Worm (Caenorhabditis elegans) whole organism, young adult: ENCODE results near the gene folr-1.

Experiments used
- B0336.3 ChIP-seq: fragments of 200-800 bp; sonication (Bioruptor generic); IDR thresholded peaks from 2 replicates; pipeline ENCODE4 v1.3.6; 2022; ENCODE audit warnings: missing genetic modification characterization, missing compliant biosample characterization
- F10E7.11 ChIP-seq: sonication (generic microtip); optimal IDR thresholded peaks from 2 replicates; lab custom pipeline; 2017; ENCODE audit warnings: mild to moderate bottlenecking, missing genetic modification characterization, moderate library complexity, missing compliant biosample characterization
- F22D6.2 ChIP-seq: sonication (generic microtip); optimal IDR thresholded peaks from 2 replicates; lab custom pipeline; 2016; ENCODE audit warnings: mild to moderate bottlenecking, missing genetic modification characterization, missing compliant biosample characterization
- F23B12.7 ChIP-seq: sonication (generic microtip); optimal IDR thresholded peaks from 2 replicates; lab custom pipeline; 2017; ENCODE audit warnings: missing genetic modification characterization, mild to moderate bottlenecking, missing compliant biosample characterization, antibody characterized with exemption, moderate library complexity; ENCODE audit not compliant: insufficient read depth
- F37B4.10 ChIP-seq: fragments of 200-800 bp; sonication (Bioruptor generic); IDR thresholded peaks from 2 replicates; pipeline ENCODE4 v1.3.6; 2022; ENCODE audit warnings: missing genetic modification characterization, missing compliant biosample characterization
- F49E8.2 ChIP-seq: sonication (generic microtip); optimal IDR thresholded peaks from 3 replicates; lab custom pipeline; 2017; ENCODE audit warnings: missing genetic modification characterization, mild to moderate bottlenecking, missing compliant biosample characterization, antibody characterized with exemption, moderate library complexity; ENCODE audit not compliant: insufficient read depth
- F52B5.7 ChIP-seq: sonication (generic microtip); optimal IDR thresholded peaks from 2 replicates; lab custom pipeline; 2016; ENCODE audit warnings: mild to moderate bottlenecking, missing genetic modification characterization, missing compliant biosample characterization
- ama-1 ChIP-seq, 3 experiments: fragments of 150-350 bp in 1 of 3; sonication (generic microtip) in 2 of 3; optimal IDR thresholded peaks; 2 replicates each; lab custom pipeline; 2014 to 2018; ENCODE audit warnings: missing biosample characterization in 2 of 3, missing genetic modification characterization in 2 of 3, missing genetic modification reagents in 2 of 3
- athp-1 ChIP-seq: sonication (generic microtip); optimal IDR thresholded peaks from 2 replicates; lab custom pipeline; 2017; ENCODE audit warnings: mild to moderate bottlenecking, missing genetic modification characterization, missing compliant biosample characterization
- attf-5 ChIP-seq: fragments of 200-800 bp; sonication (Bioruptor generic); optimal IDR thresholded peaks from 2 replicates; lab custom pipeline; 2018; ENCODE audit warnings: mild to moderate bottlenecking, missing genetic modification characterization, missing compliant biosample characterization
- attf-6 ChIP-seq: fragments of 200-800 bp; sonication (Bioruptor generic); IDR thresholded peaks from 2 replicates; pipeline ENCODE4 v1.3.6; 2022; ENCODE audit warnings: missing genetic modification reagents, missing genetic modification characterization, missing compliant biosample characterization
- cebp-1 ChIP-seq, 2 experiments: fragments of 200-800 bp in 1 of 2; sonication (Bioruptor generic) in 1 of 2; sonication (generic microtip) in 1 of 2; IDR thresholded peaks in 1 of 2; optimal IDR thresholded peaks in 1 of 2; 2 replicates each; pipeline versions ENCODE4 v1.3.6 to Lab custom; 2017 to 2022; ENCODE audit warnings: missing compliant biosample characterization in 2 of 2, missing genetic modification characterization in 2 of 2, mild to moderate bottlenecking in 1 of 2, missing genetic modification reagents in 1 of 2, moderate library complexity in 1 of 2
- ceh-100 ChIP-seq: fragments of 200-800 bp; sonication (Bioruptor generic); IDR thresholded peaks from 2 replicates; pipeline ENCODE4 v1.3.6; 2022; ENCODE audit warnings: missing genetic modification reagents, missing genetic modification characterization, missing compliant biosample characterization
- chd-7 ChIP-seq: sonication (generic microtip); optimal IDR thresholded peaks from 2 replicates; lab custom pipeline; 2016; ENCODE audit warnings: mild to moderate bottlenecking, missing genetic modification characterization, moderate library complexity, missing compliant biosample characterization
- dox-1 ChIP-seq: fragments of 200-800 bp; sonication (Bioruptor generic); IDR thresholded peaks from 2 replicates; pipeline ENCODE4 v1.3.6; 2022; ENCODE audit warnings: missing genetic modification reagents, missing genetic modification characterization, missing compliant biosample characterization
- dpff-1 ChIP-seq: sonication (generic microtip); optimal IDR thresholded peaks from 2 replicates; lab custom pipeline; 2017; ENCODE audit warnings: mild to moderate bottlenecking, missing genetic modification characterization, missing compliant biosample characterization
- dpl-1 ChIP-seq: fragments of 150-350 bp; optimal IDR thresholded peaks from 2 replicates; lab custom pipeline; 2014; ENCODE audit warnings: missing biosample characterization, missing genetic modification reagents, missing genetic modification characterization
- efl-1 ChIP-seq: fragments of 150-350 bp; optimal IDR thresholded peaks from 2 replicates; lab custom pipeline; 2014; ENCODE audit warnings: missing biosample characterization, missing genetic modification reagents, missing genetic modification characterization
- fkh-3 ChIP-seq: sonication (generic microtip); optimal IDR thresholded peaks from 2 replicates; lab custom pipeline; 2016; ENCODE audit warnings: mild to moderate bottlenecking, missing genetic modification characterization, missing compliant biosample characterization
- him-1 ChIP-seq: sonication (generic microtip); optimal IDR thresholded peaks from 2 replicates; lab custom pipeline; 2016; ENCODE audit warnings: missing genotype, missing genetic modification reagents, missing genetic modification characterization, missing compliant biosample characterization
- hmg-1.2 ChIP-seq: fragments of 200-800 bp; sonication (Bioruptor generic); IDR thresholded peaks from 2 replicates; pipeline ENCODE4 v1.3.6; 2022; ENCODE audit warnings: missing genetic modification reagents, missing genetic modification characterization, missing compliant biosample characterization
- hsf-1 ChIP-seq: fragments of 200-800 bp; sonication (Bioruptor generic); IDR thresholded peaks from 2 replicates; pipeline ENCODE4 v1.3.6; 2022; ENCODE audit warnings: missing genetic modification reagents, missing genetic modification characterization, missing compliant biosample characterization
- lin-26 ChIP-seq: fragments of 200-800 bp; sonication (Bioruptor generic); IDR thresholded peaks from 2 replicates; pipeline ENCODE4 v1.3.6; 2022; ENCODE audit warnings: missing genetic modification reagents, missing genetic modification characterization, missing compliant biosample characterization
- lin-54 ChIP-seq: fragments of 200-800 bp; sonication (Bioruptor generic); optimal IDR thresholded peaks from 2 replicates; lab custom pipeline; 2018; ENCODE audit warnings: mild to moderate bottlenecking, missing genetic modification characterization, missing compliant biosample characterization
- lir-1 ChIP-seq: fragments of 200-800 bp; sonication (Bioruptor generic); conservative IDR thresholded peaks from 2 replicates; pipeline ENCODE4 v1.3.6; 2022; ENCODE audit warnings: missing genetic modification reagents, missing genetic modification characterization, missing compliant biosample characterization
- madf-10 ChIP-seq: sonication (generic microtip); optimal IDR thresholded peaks from 2 replicates; lab custom pipeline; 2016; ENCODE audit warnings: mild to moderate bottlenecking, missing genetic modification characterization, missing compliant biosample characterization
- madf-3 ChIP-seq: fragments of 200-800 bp; sonication (Bioruptor generic); IDR thresholded peaks from 2 replicates; pipeline ENCODE4 v1.3.6; 2022; ENCODE audit warnings: missing genetic modification reagents, missing genetic modification characterization, missing compliant biosample characterization
- mel-28 ChIP-seq: sonication (generic microtip); optimal IDR thresholded peaks from 2 replicates; lab custom pipeline; 2016; ENCODE audit warnings: borderline replicate concordance, mild to moderate bottlenecking, missing genetic modification characterization, missing compliant biosample characterization
- nfyb-1 ChIP-seq: fragments of 200-800 bp; sonication (Bioruptor generic); IDR thresholded peaks from 2 replicates; pipeline ENCODE4 v1.3.6; 2022; ENCODE audit warnings: missing genetic modification reagents, missing genetic modification characterization, missing compliant biosample characterization
- nhr-80 ChIP-seq: sonication (generic microtip); optimal IDR thresholded peaks from 2 replicates; lab custom pipeline; 2016; ENCODE audit warnings: missing genetic modification characterization, missing compliant biosample characterization
- nhr-90 ChIP-seq: sonication (generic microtip); optimal IDR thresholded peaks from 2 replicates; lab custom pipeline; 2016; ENCODE audit warnings: missing genotype, mild to moderate bottlenecking, missing genetic modification characterization, missing compliant biosample characterization
- rcor-1 ChIP-seq: fragments of 200-800 bp; sonication (Bioruptor generic); IDR thresholded peaks from 2 replicates; pipeline ENCODE4 v1.3.6; 2022; ENCODE audit warnings: missing genetic modification reagents, missing genetic modification characterization, missing compliant biosample characterization
- sdz-38 ChIP-seq: sonication (generic microtip); optimal IDR thresholded peaks from 2 replicates; lab custom pipeline; 2016; ENCODE audit warnings: missing genotype, missing genetic modification characterization, missing compliant biosample characterization
- sea-2 ChIP-seq: fragments of 200-800 bp; sonication (Bioruptor generic); IDR thresholded peaks from 2 replicates; pipeline ENCODE4 v1.3.6; 2022; ENCODE audit warnings: missing genetic modification characterization, missing compliant biosample characterization
- snpc-3.4 ChIP-seq: sonication (generic microtip); optimal IDR thresholded peaks from 2 replicates; lab custom pipeline; 2017; ENCODE audit warnings: missing genetic modification characterization, mild to moderate bottlenecking, missing compliant biosample characterization, antibody characterized with exemption, moderate library complexity, missing genotype, missing genetic modification reagents
- somi-1 ChIP-seq: fragments of 200-800 bp; sonication (Bioruptor generic); optimal IDR thresholded peaks from 2 replicates; lab custom pipeline; 2018; ENCODE audit warnings: mild to moderate bottlenecking, missing genetic modification characterization, missing compliant biosample characterization
- tlf-1 ChIP-seq: fragments of 200-800 bp; sonication (Bioruptor generic); optimal IDR thresholded peaks from 2 replicates; lab custom pipeline; 2018; ENCODE audit warnings: mild to moderate bottlenecking, missing genetic modification characterization, missing compliant biosample characterization
- unc-62 ChIP-seq: fragments of 150-350 bp; optimal IDR thresholded peaks from 2 replicates; lab custom pipeline; 2014; ENCODE audit warnings: missing biosample characterization, missing genetic modification reagents, missing genetic modification characterization
- zfh-2 ChIP-seq: fragments of 200-800 bp; sonication (Bioruptor generic); conservative IDR thresholded peaks from 2 replicates; pipeline ENCODE4 v1.3.6; 2022; ENCODE audit warnings: missing genetic modification reagents, missing genetic modification characterization, missing compliant biosample characterization
- ztf-22 ChIP-seq: fragments of 200-800 bp; sonication (Bioruptor generic); optimal IDR thresholded peaks from 2 replicates; lab custom pipeline; 2018; ENCODE audit warnings: mild to moderate bottlenecking, missing genetic modification characterization, moderate library complexity, missing compliant biosample characterization
- ztf-26 ChIP-seq: sonication (generic microtip); optimal IDR thresholded peaks from 2 replicates; lab custom pipeline; 2017; ENCODE audit warnings: missing genetic modification characterization, missing compliant biosample characterization
- ztf-6 ChIP-seq: fragments of 200-800 bp; sonication (Bioruptor generic); IDR thresholded peaks from 2 replicates; pipeline ENCODE4 v1.3.6; 2022; ENCODE audit warnings: missing genetic modification reagents, missing genetic modification characterization, missing compliant biosample characterization

folr-1 gene

ce11 chrX:9934009-9934323, 14.9 kb downstream of the folr-1 start:
- TF ChIP-seq nhr-80 (tag; lab: Kevin White, UChicago), result peak; percentile 31
- no peak for TF ChIP-seq rcor-1 (GFP tag; lab: Robert Waterston, UW)

- TF ChIP-seq zfh-2 (no peak), dpff-1 (tag; lab: Kevin White, UChicago) (no peak), ztf-26 (tag; lab: Kevin White, UChicago) (no peak), madf-10 (tag; lab: Kevin White, UChicago) (no peak), nhr-90 (tag; lab: Kevin White, UChicago) (no peak), attf-6 (no peak), fkh-3 (tag; lab: Kevin White, UChicago) (no peak), F22D6.2 (tag; lab: Kevin White, UChicago) (no peak), sdz-38 (tag; lab: Kevin White, UChicago) (no peak), F52B5.7 (tag; lab: Kevin White, UChicago) (no peak), hsf-1 (GFP tag; lab: Robert Waterston, UW) (no peak), hmg-1.2 (GFP tag; lab: Robert Waterston, UW) (no peak), attf-5 (GFP tag; lab: Kevin White, UChicago) (no peak), somi-1 (GFP tag; lab: Kevin White, UChicago) (no peak), F23B12.7 (tag; lab: Kevin White, UChicago) (no peak), B0336.3 (GFP tag; lab: Robert Waterston, UW) (no peak), athp-1 (tag; lab: Kevin White, UChicago) (no peak), mel-28 (tag; lab: Kevin White, UChicago) (no peak), ztf-6 (GFP tag; lab: Robert Waterston, UW) (no peak), chd-7 (tag; lab: Kevin White, UChicago) (no peak)
Observed at ce11 chrX:9938091-9938490, 19.0 kb downstream of the folr-1 start.

- TF ChIP-seq cebp-1 (GFP tag; IDR thresholded peaks at IDR 0.05; lab: Robert Waterston, UW) (peak; percentile 39; the same call in 1 of the 2 replicates), cebp-1 (tag; optimal IDR thresholded peaks at IDR 0.05; lab: Kevin White, UChicago) (peak; percentile 73), madf-3 (GFP tag; lab: Robert Waterston, UW) (no peak)
Observed at ce11 chrX:9938537-9938936, 19.4 kb downstream of the folr-1 start, which contains the start of the genes C17G1.5 and C17G1.14. Gene C17G1.5 (plus strand): TSS chrX:9938802. Gene C17G1.14 (plus strand): TSS chrX:9938813.

ce11 chrX:9940524-9940923, 21.4 kb downstream of the folr-1 start:
- TF ChIP-seq madf-3 (GFP tag; lab: Robert Waterston, UW), result no peak
- TF ChIP-seq him-1 (tag; lab: Kevin White, UChicago), result no peak
- TF ChIP-seq ama-1 (optimal IDR thresholded peaks at IDR 0.05; lab: Kevin White, UChicago), result no peak
- TF ChIP-seq ama-1 (GFP tag; optimal IDR thresholded peaks at IDR 0.05; lab: Kevin White, UChicago), result no peak
- TF ChIP-seq sea-2 (GFP tag; lab: Robert Waterston, UW), result no peak
- TF ChIP-seq lir-1, result no peak
- no peak for TF ChIP-seq ztf-22 (GFP tag; lab: Kevin White, UChicago)
- TF ChIP-seq F49E8.2 (tag; lab: Kevin White, UChicago), result no peak
- no peak for TF ChIP-seq tlf-1
- no peak for TF ChIP-seq unc-62
- no peak for TF ChIP-seq lin-54
- no peak for TF ChIP-seq F10E7.11 (tag; lab: Kevin White, UChicago)
- no peak for TF ChIP-seq dpff-1 (tag; lab: Kevin White, UChicago)
- TF ChIP-seq dpl-1 (GFP tag; lab: Kevin White, UChicago), result no peak
- TF ChIP-seq efl-1, result no peak
- no peak for TF ChIP-seq ceh-100 (GFP tag; lab: Robert Waterston, UW)
- TF ChIP-seq F37B4.10, result no peak
- no peak for TF ChIP-seq lin-26 (GFP tag; lab: Robert Waterston, UW)
- TF ChIP-seq nfyb-1 (GFP tag; lab: Robert Waterston, UW), result no peak
- TF ChIP-seq dox-1 (GFP tag; lab: Robert Waterston, UW), result no peak
- TF ChIP-seq snpc-3.4 (tag; lab: Kevin White, UChicago), result no peak
- TF ChIP-seq, all 124 proteins: peak for 0
